Worm (Caenorhabditis elegans) whole organism, young adult: ENCODE results near the gene glr-5.

ENCODE experiments used
- C17E4.6 ChIP-seq: fragments of 200-800 bp; sonication (Bioruptor generic); IDR thresholded peaks from 2 replicates; pipeline ENCODE4 v1.3.6; 2022; ENCODE audit warnings: missing genetic modification reagents, missing genetic modification characterization, missing compliant biosample characterization
- aptf-2 ChIP-seq: fragments of 200-800 bp; sonication (Bioruptor generic); conservative IDR thresholded peaks from 2 replicates; pipeline ENCODE4 v1.3.6; 2022; ENCODE audit warnings: missing genetic modification reagents, missing genetic modification characterization, missing compliant biosample characterization
- dox-1 ChIP-seq: fragments of 200-800 bp; sonication (Bioruptor generic); IDR thresholded peaks from 2 replicates; pipeline ENCODE4 v1.3.6; 2022; ENCODE audit warnings: missing genetic modification reagents, missing genetic modification characterization, missing compliant biosample characterization
- hlh-12 ChIP-seq: sonication (generic microtip); optimal IDR thresholded peaks from 2 replicates; lab custom pipeline; 2016; ENCODE audit warnings: missing genetic modification characterization, missing compliant biosample characterization
- nfya-2 ChIP-seq: fragments of 200-800 bp; sonication (Bioruptor generic); IDR thresholded peaks from 2 replicates; pipeline ENCODE4 v1.3.6; 2022; ENCODE audit warnings: missing genetic modification reagents, missing genetic modification characterization, missing compliant biosample characterization
- snpc-4 ChIP-seq, 5 experiments: fragments of 150-350 bp in 1 of 5; sonication (generic microtip) in 4 of 5; optimal IDR thresholded peaks; 2 replicates each; lab custom pipeline; 2014 to 2018; ENCODE audit warnings: missing genetic modification characterization in 5 of 5, missing biosample characterization in 3 of 5, antibody characterized with exemption in 2 of 5, mild to moderate bottlenecking in 2 of 5, missing compliant biosample characterization in 2 of 5, missing genotype in 2 of 5, moderate library complexity in 2 of 5, missing genetic modification reagents in 1 of 5

- TF ChIP-seq nfya-2 (no peak), hlh-12 (tag; lab: Kevin White, UChicago) (no peak), snpc-4 (GFP tag; optimal IDR thresholded peaks at IDR 0.05; lab: Kevin White, UChicago) (no peak), snpc-4 (tag; optimal IDR thresholded peaks at IDR 0.05; lab: Kevin White, UChicago) (no peak), C17E4.6 (GFP tag; lab: Robert Waterston, UW) (no peak), aptf-2 (GFP tag; lab: Robert Waterston, UW) (no peak), dox-1 (no peak)
Observed at ce11 chrV:8769154-8769553, 52.9 kb downstream of the glr-5 start.
